Worm (Caenorhabditis elegans): ENCODE measurements around the gene R144.13.

R144.13 gene

ce11 chrIII:5047740-5048139 lies 24.7 kb downstream of the R144.13 start, which contains the start of gene C45G9.5:
Gene C45G9.5, plus strand, starts transcription at chrIII:5048117.
- TF ChIP-seq F26F4.8 (GFP tag; conservative IDR thresholded peaks at IDR 0.05) = no peak
- no peak for TF ChIP-seq cey-2 (tag; optimal IDR thresholded peaks at IDR 0.05; ENCODE audit: borderline replicate concordance, insufficient read depth)
- no peak for TF ChIP-seq mes-2 (tag; optimal IDR thresholded peaks at IDR 0.05; ENCODE audit: poor library complexity, severe bottlenecking)
- TF ChIP-seq daf-8 (GFP tag; IDR thresholded peaks at IDR 0.05) = no peak
- no peak for TF ChIP-seq hlh-30 (tag; optimal IDR thresholded peaks at IDR 0.05; ENCODE audit: insufficient read depth)
- no peak for TF ChIP-seq dpl-1 (GFP tag; optimal IDR thresholded peaks at IDR 0.05)
- no peak for TF ChIP-seq lsy-2 (tag; optimal IDR thresholded peaks at IDR 0.05)
- TF ChIP-seq nhr-25 (tag; optimal IDR thresholded peaks at IDR 0.05; ENCODE audit: borderline replicate concordance, insufficient read depth) = no peak

ce11 chrIII:5051949-5052348 lies 28.9 kb downstream of the R144.13 start, which contains the start of gene C45G9.15:
Gene C45G9.15, minus strand, starts transcription at chrIII:5052049.
- TF ChIP-seq nhr-25 (tag; optimal IDR thresholded peaks at IDR 0.05; ENCODE audit: borderline replicate concordance, insufficient read depth) (no peak), nhr-76 (tag; optimal IDR thresholded peaks at IDR 0.05) (no peak), lin-29 (GFP tag; IDR thresholded peaks at IDR 0.05) (no peak), F10B5.3 (tag; optimal IDR thresholded peaks at IDR 0.05) (no peak), nhr-42 (GFP tag; IDR thresholded peaks at IDR 0.05) (no peak), D1046.2 (GFP tag; IDR thresholded peaks at IDR 0.05) (no peak), mxl-3 (GFP tag; optimal IDR thresholded peaks at IDR 0.05) (no peak), dmd-9 (GFP tag; IDR thresholded peaks at IDR 0.05) (no peak), attf-4 (tag; optimal IDR thresholded peaks at IDR 0.05) (no peak), nhr-28 (tag; optimal IDR thresholded peaks at IDR 0.05) (no peak), rbr-2 (tag; optimal IDR thresholded peaks at IDR 0.05) (no peak), daf-8 (GFP tag; IDR thresholded peaks at IDR 0.05) (no peak), ceh-28 (tag; optimal IDR thresholded peaks at IDR 0.05) (no peak), spr-1 (tag; optimal IDR thresholded peaks at IDR 0.05) (no peak), lsy-2 (tag; optimal IDR thresholded peaks at IDR 0.05) (no peak), lin-15B (tag; optimal IDR thresholded peaks at IDR 0.05) (no peak), egl-43 (GFP tag; IDR thresholded peaks at IDR 0.05) (no peak), F37D6.2 (tag; optimal IDR thresholded peaks at IDR 0.05) (no peak), Y75B8A.6 (GFP tag; IDR thresholded peaks at IDR 0.05) (no peak), lin-13 (GFP tag; optimal IDR thresholded peaks at IDR 0.05) (no peak)

- TF ChIP-seq zip-11 (GFP tag; IDR thresholded peaks at IDR 0.05) (no peak), ztf-11 (tag; optimal IDR thresholded peaks at IDR 0.05) (no peak), lsy-2 (tag; optimal IDR thresholded peaks at IDR 0.05) (no peak), T20F7.1 (GFP tag; optimal IDR thresholded peaks at IDR 0.05) (no peak), ceh-28 (tag; optimal IDR thresholded peaks at IDR 0.05) (no peak), jun-1 (tag; optimal IDR thresholded peaks at IDR 0.05) (no peak), dve-1 (tag; optimal IDR thresholded peaks at IDR 0.05; ENCODE audit: insufficient read depth) (no peak), nhr-25 (tag; optimal IDR thresholded peaks at IDR 0.05; ENCODE audit: borderline replicate concordance, insufficient read depth) (no peak), ceh-20 (GFP tag; IDR thresholded peaks at IDR 0.05) (no peak), lin-39 (tag; optimal IDR thresholded peaks at IDR 0.05) (no peak), lin-38 (GFP tag; IDR thresholded peaks at IDR 0.05) (no peak), nhr-76 (tag; optimal IDR thresholded peaks at IDR 0.05) (no peak), daf-19 (GFP tag; conservative IDR thresholded peaks at IDR 0.05) (no peak), mxl-3 (GFP tag; optimal IDR thresholded peaks at IDR 0.05) (no peak), F10B5.3 (tag; optimal IDR thresholded peaks at IDR 0.05) (no peak), mes-2 (tag; optimal IDR thresholded peaks at IDR 0.05; ENCODE audit: poor library complexity, severe bottlenecking) (no peak), tag-97 (GFP tag; IDR thresholded peaks at IDR 0.05) (no peak), lin-13 (GFP tag; optimal IDR thresholded peaks at IDR 0.05) (no peak)
Measured at ce11 chrIII:5053541-5053940, 30.5 kb downstream of the R144.13 start, which contains the start of gene C45G9.8. Gene C45G9.8, minus strand, starts transcription at chrIII:5053641.

All from whole organism, L4 larva.